Fruit fly (Drosophila melanogaster) whole organism, pupa: Measurements from ENCODE around the gene JhI-21.

Experiments
- CG10348 ChIP-seq: fragments of 200-800 bp; sonication (Bioruptor generic); IDR thresholded peaks from 2 replicates; pipeline ENCODE4 v1.3.6; 2022; ENCODE audit warnings: missing biosample characterization, missing genetic modification characterization
- CG12605 ChIP-seq: fragments of 200-800 bp; sonication (Bioruptor generic); IDR thresholded peaks from 2 replicates; pipeline ENCODE4 v1.3.6; 2022; ENCODE audit warnings: missing biosample characterization, missing genetic modification characterization
- CG13204 ChIP-seq: fragments of 200-800 bp; sonication (Bioruptor generic); optimal IDR thresholded peaks from 2 replicates; lab custom pipeline; 2018; ENCODE audit warnings: missing biosample characterization, mild to moderate bottlenecking, missing genetic modification characterization, moderate library complexity
- CG14655 ChIP-seq: fragments of 200-800 bp; sonication (Bioruptor generic); optimal IDR thresholded peaks from 3 replicates; lab custom pipeline; 2017; ENCODE audit warnings: mild to moderate bottlenecking, missing biosample characterization, missing genetic modification reagents, missing genetic modification characterization
- CG15710 ChIP-seq: fragments of 200-800 bp; sonication (Bioruptor generic); optimal IDR thresholded peaks from 2 replicates; lab custom pipeline; 2018; ENCODE audit warnings: missing biosample characterization, mild to moderate bottlenecking, missing genetic modification characterization, moderate library complexity
- CG17806 ChIP-seq: fragments of 200-800 bp; sonication (Bioruptor generic); optimal IDR thresholded peaks from 2 replicates; lab custom pipeline; 2018; ENCODE audit warnings: missing biosample characterization, mild to moderate bottlenecking, missing genetic modification characterization, moderate library complexity
- CG32121 ChIP-seq: fragments of 200-800 bp; sonication (Bioruptor generic); IDR thresholded peaks from 2 replicates; pipeline ENCODE4 v1.3.6; 2022; ENCODE audit warnings: missing biosample characterization, missing genetic modification characterization
- CG34367 ChIP-seq: fragments of 200-800 bp; sonication (Bioruptor generic); optimal IDR thresholded peaks from 2 replicates; lab custom pipeline; 2018; ENCODE audit warnings: missing biosample characterization, mild to moderate bottlenecking, missing genetic modification characterization
- CG4496 ChIP-seq: fragments of 200-800 bp; sonication (Bioruptor generic); IDR thresholded peaks from 3 replicates; pipeline ENCODE4 v1.3.6; 2022; ENCODE audit warnings: missing biosample characterization, missing genetic modification characterization
- CG8159 ChIP-seq: fragments of 200-800 bp; sonication (Bioruptor generic); optimal IDR thresholded peaks from 3 replicates; lab custom pipeline; 2018; ENCODE audit warnings: missing biosample characterization, mild to moderate bottlenecking, missing genetic modification characterization, moderate library complexity
- CG8301 ChIP-seq: fragments of 200-800 bp; sonication (Bioruptor generic); optimal IDR thresholded peaks from 2 replicates; lab custom pipeline; 2018; ENCODE audit warnings: missing biosample characterization, mild to moderate bottlenecking, missing genetic modification characterization
- CG9948 ChIP-seq: fragments of 200-800 bp; sonication (Bioruptor generic); optimal IDR thresholded peaks from 2 replicates; lab custom pipeline; 2018; ENCODE audit warnings: missing biosample characterization, mild to moderate bottlenecking, missing genetic modification characterization, moderate library complexity
- D1 ChIP-seq: fragments of 200-800 bp; sonication (Bioruptor generic); optimal IDR thresholded peaks from 2 replicates; lab custom pipeline; 2018; ENCODE audit warnings: missing biosample characterization, mild to moderate bottlenecking, missing genetic modification characterization, moderate library complexity
- EcR ChIP-seq: fragments of 200-800 bp; sonication (Bioruptor generic); optimal IDR thresholded peaks from 3 replicates; lab custom pipeline; 2019; ENCODE audit warnings: missing biosample characterization, missing genetic modification characterization, mild to moderate bottlenecking, moderate library complexity, missing genetic modification reagents
- Ets98B ChIP-seq: fragments of 200-800 bp; sonication (Bioruptor generic); IDR thresholded peaks from 2 replicates; pipeline ENCODE4 v1.3.6; 2022; ENCODE audit warnings: missing biosample characterization, missing genetic modification characterization
- Pif1A ChIP-seq: fragments of 200-800 bp; sonication (Bioruptor generic); optimal IDR thresholded peaks from 3 replicates; lab custom pipeline; 2016; ENCODE audit warnings: missing biosample characterization, missing genetic modification characterization
- Pif1B ChIP-seq: fragments of 200-800 bp; sonication (Bioruptor generic); optimal IDR thresholded peaks from 3 replicates; lab custom pipeline; 2016; ENCODE audit warnings: missing biosample characterization, missing genetic modification characterization
- Snoo ChIP-seq: fragments of 200-800 bp; sonication (Bioruptor generic); optimal IDR thresholded peaks from 3 replicates; lab custom pipeline; 2017; ENCODE audit warnings: missing biosample characterization, mild to moderate bottlenecking, missing genetic modification characterization, inconsistent platforms
- fd96Ca ChIP-seq: fragments of 200-800 bp; sonication (Bioruptor generic); IDR thresholded peaks from 3 replicates; pipeline ENCODE4 v1.3.6; 2022; ENCODE audit warnings: missing biosample characterization, missing genetic modification characterization
- gl ChIP-seq: fragments of 200-800 bp; sonication (Bioruptor generic); optimal IDR thresholded peaks from 2 replicates; lab custom pipeline; 2018; ENCODE audit warnings: missing biosample characterization, mild to moderate bottlenecking, missing genetic modification characterization
- rn ChIP-seq: fragments of 200-800 bp; sonication (Bioruptor generic); IDR thresholded peaks from 2 replicates; pipeline ENCODE4 v1.3.6; 2022; ENCODE audit warnings: missing biosample characterization, missing genetic modification characterization

JhI-21 gene

DNA sequence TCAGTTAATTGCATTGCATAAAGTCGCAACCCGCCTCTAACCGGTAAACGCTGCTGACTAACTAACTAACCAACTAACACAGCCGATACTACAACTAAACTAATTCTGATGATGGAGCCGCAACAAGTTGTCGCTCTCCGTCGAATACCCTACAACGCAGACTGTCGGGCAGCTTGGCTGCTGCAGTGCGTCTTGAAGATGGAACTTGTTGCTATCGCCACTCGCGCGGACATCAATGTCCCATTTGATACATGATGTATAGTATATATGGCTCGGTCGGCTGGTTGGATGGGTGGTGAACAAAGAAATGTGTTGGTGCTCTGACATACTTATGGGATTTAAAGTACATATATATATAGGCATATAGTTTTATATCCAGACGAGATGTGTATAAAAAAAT is 30.3 kb downstream of the JhI-21 start:
- TF ChIP-seq rn (GFP tag; lab: Robert Waterston, UW) (no peak), CG34367 (tag; lab: Kevin White, UChicago) (no peak), CG12605 (GFP tag; lab: Robert Waterston, UW) (no peak), gl (tag; lab: Kevin White, UChicago) (no peak), Pif1B (GFP tag; lab: Kevin White, UChicago) (no peak), CG9948 (tag; lab: Kevin White, UChicago) (no peak), CG14655 (GFP tag; lab: Kevin White, UChicago) (no peak), CG15710 (tag; lab: Kevin White, UChicago) (peak; percentile 5), D1 (tag; lab: Kevin White, UChicago) (no peak), CG8301 (tag; lab: Kevin White, UChicago) (peak; percentile 29), CG17806 (tag; lab: Kevin White, UChicago) (no peak), CG8159 (tag; lab: Kevin White, UChicago) (peak; percentile 5), CG4496 (peak; percentile 80), CG32121 (GFP tag; lab: Robert Waterston, UW) (peak; percentile 41; the same call in 1 of the 2 replicates), CG10348 (0 out of 2 replicates have a peak, but pooled peaks have one; percentile 7), fd96Ca (GFP tag; lab: Robert Waterston, UW) (peak; percentile 53; the same call in 1 of the 3 replicates), Pif1A (GFP tag; lab: Kevin White, UChicago) (no peak), Snoo (tag; lab: Kevin White, UChicago) (no peak), CG13204 (GFP tag; lab: Kevin White, UChicago) (peak; percentile 24), Ets98B (peak; percentile 67), EcR (GFP tag; lab: Kevin White, UChicago) (peak; percentile 66)

DNA sequence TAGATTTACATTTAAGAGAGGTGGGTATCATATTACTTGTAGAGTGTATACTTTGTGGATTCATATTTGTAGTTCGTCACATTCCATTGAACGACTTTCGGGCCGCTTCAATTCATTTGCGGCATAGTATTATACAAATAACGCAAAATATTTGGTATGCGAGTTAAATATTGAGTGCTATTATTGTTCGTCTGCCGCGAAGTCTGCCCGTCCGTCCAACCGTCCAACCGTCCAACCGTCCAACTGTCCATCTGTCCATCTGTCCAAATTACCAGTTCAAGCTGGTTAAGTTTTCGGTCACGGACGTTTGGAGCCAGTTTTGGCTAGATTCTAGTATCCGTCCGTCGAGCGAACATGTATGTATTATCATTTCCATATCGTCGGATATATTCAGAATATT is 31.7 kb downstream of the JhI-21 start:
- TF ChIP-seq CG9948 (tag; lab: Kevin White, UChicago) (no peak), EcR (GFP tag; lab: Kevin White, UChicago) (no peak), CG8301 (tag; lab: Kevin White, UChicago) (no peak), Pif1A (GFP tag; lab: Kevin White, UChicago) (no peak), gl (tag; lab: Kevin White, UChicago) (no peak), fd96Ca (GFP tag; lab: Robert Waterston, UW) (no peak), CG13204 (GFP tag; lab: Kevin White, UChicago) (no peak), CG8159 (tag; lab: Kevin White, UChicago) (no peak), Snoo (tag; lab: Kevin White, UChicago) (no peak), CG34367 (tag; lab: Kevin White, UChicago) (no peak), CG4496 (no peak), D1 (tag; lab: Kevin White, UChicago) (no peak), CG10348 (no peak)

DNA sequence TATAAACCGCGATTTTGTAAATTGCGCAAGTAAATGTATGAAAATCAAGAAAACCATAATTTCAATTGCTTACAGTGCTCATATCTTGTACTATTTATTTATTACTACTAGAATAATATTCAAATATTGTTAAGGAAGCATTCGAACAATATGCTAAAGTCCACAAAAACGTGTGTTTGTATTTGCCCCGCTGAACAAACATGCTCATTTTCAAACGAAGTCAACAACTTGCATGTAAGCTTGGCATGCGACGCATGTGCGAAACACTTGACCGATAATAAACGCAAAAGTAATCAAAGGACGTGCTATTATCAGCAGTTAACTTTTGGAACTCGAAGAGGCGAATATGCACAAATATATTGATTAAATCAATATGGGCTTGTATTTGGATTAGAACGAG is 34.6 kb downstream of the JhI-21 start:
- TF ChIP-seq EcR (GFP tag; lab: Kevin White, UChicago): no peak
- TF ChIP-seq fd96Ca (GFP tag; lab: Robert Waterston, UW): no peak
- no peak for TF ChIP-seq CG8159 (tag; lab: Kevin White, UChicago)
- no peak for TF ChIP-seq CG32121 (GFP tag; lab: Robert Waterston, UW)
- TF ChIP-seq gl (tag; lab: Kevin White, UChicago): no peak
- no peak for TF ChIP-seq CG9948 (tag; lab: Kevin White, UChicago)
- no peak for TF ChIP-seq rn (GFP tag; lab: Robert Waterston, UW)
- TF ChIP-seq CG10348: no peak
- no peak for TF ChIP-seq CG17806 (tag; lab: Kevin White, UChicago)
- no peak for TF ChIP-seq Ets98B
- no peak for TF ChIP-seq Pif1B (GFP tag; lab: Kevin White, UChicago)
- TF ChIP-seq CG13204 (GFP tag; lab: Kevin White, UChicago): no peak
- TF ChIP-seq CG12605 (GFP tag; lab: Robert Waterston, UW): no peak
- no peak for TF ChIP-seq Snoo (tag; lab: Kevin White, UChicago)

DNA sequence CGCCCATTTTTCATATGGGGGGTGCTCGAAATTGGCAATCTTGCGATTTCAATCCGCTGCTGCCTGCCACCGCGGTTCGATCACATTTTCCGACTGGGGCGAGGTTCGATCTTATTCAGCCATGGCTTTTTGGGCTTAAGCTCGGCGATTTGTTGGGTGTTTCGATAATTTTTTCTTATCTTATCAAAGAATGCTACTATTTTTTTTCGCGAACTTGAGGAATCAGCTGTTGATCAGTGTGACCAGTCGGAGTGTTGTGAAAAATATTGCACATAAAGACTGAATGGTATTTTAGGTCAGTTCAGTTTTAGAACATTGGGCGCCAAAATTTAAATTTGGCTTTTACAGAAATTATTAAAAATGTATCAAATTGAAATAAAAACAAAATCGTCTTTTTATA is 35.1 kb downstream of the JhI-21 start, which contains the start of gene Wdr81:
Gene Wdr81 (minus strand): TSS at position 226 of the 400 bp plus-strand sequence.
- TF ChIP-seq CG9948 (tag; lab: Kevin White, UChicago) (no peak), CG10348 (no peak), CG15710 (tag; lab: Kevin White, UChicago) (no peak), CG8301 (tag; lab: Kevin White, UChicago) (no peak), gl (tag; lab: Kevin White, UChicago) (no peak), CG34367 (tag; lab: Kevin White, UChicago) (no peak), CG12605 (GFP tag; lab: Robert Waterston, UW) (no peak), Snoo (tag; lab: Kevin White, UChicago) (no peak), Pif1A (GFP tag; lab: Kevin White, UChicago) (no peak), CG32121 (GFP tag; lab: Robert Waterston, UW) (no peak), Ets98B (no peak), D1 (tag; lab: Kevin White, UChicago) (no peak), rn (GFP tag; lab: Robert Waterston, UW) (no peak), CG4496 (no peak), EcR (GFP tag; lab: Kevin White, UChicago) (no peak), fd96Ca (GFP tag; lab: Robert Waterston, UW) (no peak), CG8159 (tag; lab: Kevin White, UChicago) (no peak)

DNA sequence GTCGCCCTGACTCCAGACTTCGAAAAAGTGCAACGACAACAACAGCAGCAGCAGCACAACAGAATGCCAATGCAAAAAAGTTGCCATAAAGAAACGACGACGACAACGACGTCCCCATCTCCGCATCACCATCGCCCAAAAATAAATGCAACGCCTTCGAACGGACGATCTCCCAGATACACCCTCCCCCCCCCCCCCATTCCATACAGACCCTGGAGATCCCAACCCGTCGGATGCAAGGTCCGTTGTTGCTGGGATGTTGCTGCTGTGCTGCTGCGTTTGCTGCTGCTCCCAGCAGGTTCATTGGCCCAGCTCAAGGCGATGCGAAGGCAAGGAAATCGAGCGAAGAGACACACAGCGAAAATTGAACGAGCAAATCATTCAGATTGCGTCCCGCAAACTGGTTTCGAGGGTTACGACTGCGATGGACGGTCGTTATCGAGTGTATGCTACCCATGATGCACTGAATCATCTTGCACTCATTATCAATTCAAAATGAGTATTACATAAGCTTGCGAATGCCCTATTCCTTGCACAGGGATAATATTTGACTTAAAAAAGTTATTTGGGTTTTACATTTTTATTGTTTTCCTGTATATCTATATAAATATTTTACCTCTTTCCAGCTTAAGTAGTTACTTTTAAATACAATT is 42.0 kb downstream of the JhI-21 start:
- TF ChIP-seq Snoo (tag; lab: Kevin White, UChicago) (peak; percentile 62), CG32121 (GFP tag; lab: Robert Waterston, UW) (no peak; the same call in 1 of the 2 replicates), CG12605 (GFP tag; lab: Robert Waterston, UW) (peak; percentile 42), CG10348 (no peak), D1 (tag; lab: Kevin White, UChicago) (no peak), rn (GFP tag; lab: Robert Waterston, UW) (no peak), CG4496 (peak; percentile 68), Ets98B (no peak), CG14655 (GFP tag; lab: Kevin White, UChicago) (no peak), EcR (GFP tag; lab: Kevin White, UChicago) (peak; percentile 100), CG34367 (tag; lab: Kevin White, UChicago) (peak; percentile 29), CG9948 (tag; lab: Kevin White, UChicago) (no peak), CG15710 (tag; lab: Kevin White, UChicago) (peak; percentile 30), fd96Ca (GFP tag; lab: Robert Waterston, UW) (peak; percentile 67; the same call in 2 of the 3 replicates), CG8159 (tag; lab: Kevin White, UChicago) (peak; percentile 21), Pif1A (GFP tag; lab: Kevin White, UChicago) (peak; percentile 38), CG13204 (GFP tag; lab: Kevin White, UChicago) (peak; percentile 98), CG17806 (tag; lab: Kevin White, UChicago) (peak; percentile 32), gl (tag; lab: Kevin White, UChicago) (peak; percentile 85), CG8301 (tag; lab: Kevin White, UChicago) (peak; percentile 33), Pif1B (GFP tag; lab: Kevin White, UChicago) (peak; percentile 36)
- TF ChIP-seq, all 21 proteins: peak for 14
